Fruit fly (Drosophila melanogaster): ENCODE results near the gene CG7044.

Gene CG7044

dm6 chr3R:21050875-21051274 is 50.6 kb downstream of the CG7044 start, which contains the start of gene Jhbp15:
Jhbp15 (minus strand) TSS chr3R:21050975.
- TF ChIP-seq CG11902 (GFP tag; optimal IDR thresholded peaks at IDR 0.05): no peak
- TF ChIP-seq esn (GFP tag; optimal IDR thresholded peaks at IDR 0.05): no peak
- TF ChIP-seq CG1621 (tag; optimal IDR thresholded peaks at IDR 0.05): no peak
- no peak for TF ChIP-seq eg (GFP tag; IDR thresholded peaks at IDR 0.05)
- TF ChIP-seq vri (GFP tag; optimal IDR thresholded peaks at IDR 0.05): no peak
- TF ChIP-seq CG3919 (GFP tag; optimal IDR thresholded peaks at IDR 0.05): no peak
- no peak for TF ChIP-seq CG8119 (GFP tag; IDR thresholded peaks at IDR 0.05)

- TF ChIP-seq CG11294 (GFP tag; IDR thresholded peaks at IDR 0.05) (no peak), Eip78C (GFP tag) (no peak), Met (GFP tag; optimal IDR thresholded peaks at IDR 0.05) (no peak), fkh (GFP tag; optimal IDR thresholded peaks at IDR 0.05) (no peak), Smox (GFP tag; optimal IDR thresholded peaks at IDR 0.05) (no peak), CG8319 (GFP tag; optimal IDR thresholded peaks at IDR 0.05) (no peak), Gug (GFP tag; IDR thresholded peaks at IDR 0.05) (no peak), CG9139 (GFP tag; optimal IDR thresholded peaks at IDR 0.05) (no peak), achi (GFP tag; optimal IDR thresholded peaks at IDR 0.05) (no peak), CG11902 (GFP tag; optimal IDR thresholded peaks at IDR 0.05) (no peak), CG16779 (tag; optimal IDR thresholded peaks at IDR 0.05) (no peak), Lpt (GFP tag; optimal IDR thresholded peaks at IDR 0.05) (no peak), Hr39 (GFP tag; optimal IDR thresholded peaks at IDR 0.05) (no peak), Eip75B (GFP tag; optimal IDR thresholded peaks at IDR 0.05) (no peak), CG6276 (GFP tag; optimal IDR thresholded peaks at IDR 0.05) (no peak), Ets21C (GFP tag; optimal IDR thresholded peaks at IDR 0.05) (no peak), CG3032 (tag; optimal IDR thresholded peaks at IDR 0.05) (no peak), salr (GFP tag; optimal IDR thresholded peaks at IDR 0.05) (no peak), eg (GFP tag; IDR thresholded peaks at IDR 0.05) (no peak), CG4318 (GFP tag; optimal IDR thresholded peaks at IDR 0.05) (no peak)
These were observed 52.8 kb downstream of the CG7044 start, which contains the start of gene CG7079 for dm6 chr3R:21048729-21049128. CG7079 (minus strand) TSS chr3R:21048829.

Data from whole organism, prepupa.